Worm (Caenorhabditis elegans) whole organism, L4/young adult: Measurements from ENCODE around the gene gyf-1.

ENCODE experiments used
- W03F9.2 ChIP-seq: fragments of 150-350 bp; optimal IDR thresholded peaks from 2 replicates; lab custom pipeline; 2014; ENCODE audit warnings: missing biosample characterization, missing genetic modification characterization
- dao-5 ChIP-seq: sonication (generic microtip); optimal IDR thresholded peaks from 2 replicates; lab custom pipeline; 2016; ENCODE audit warnings: missing genotype, missing genetic modification characterization, moderate library complexity, missing compliant biosample characterization
- him-1 ChIP-seq: sonication (generic microtip); optimal IDR thresholded peaks from 2 replicates; lab custom pipeline; 2016; ENCODE audit warnings: missing genotype, missing genetic modification reagents, missing genetic modification characterization, missing compliant biosample characterization

ce11 chrII:6642180-6642579 is 41.9 kb upstream of the gyf-1 start:
- TF ChIP-seq W03F9.2 (tag; lab: Kevin White, UChicago) = no peak
- no peak for TF ChIP-seq him-1
- no peak for TF ChIP-seq dao-5 (tag; lab: Kevin White, UChicago)
